Fruit fly (Drosophila melanogaster) whole organism, embryonic: ENCODE measurements around the gene ATPsynC.
A peak's percentile ranks its signal among the peaks of the same experiment; 100 is the strongest.

Experiments used
- Atf6 ChIP-seq: fragments of 200-800 bp; sonication (Bioruptor generic); IDR thresholded peaks from 2 replicates; pipeline ENCODE4 v1.3.6; 2022; ENCODE audit warnings: missing biosample characterization, missing genetic modification characterization
- Blimp-1 ChIP-seq: fragments of 200-800 bp; sonication (Bioruptor generic); optimal IDR thresholded peaks from 3 replicates; lab custom pipeline; 2018; ENCODE audit warnings: missing biosample characterization, missing genetic modification characterization, mild to moderate bottlenecking, moderate library complexity, missing genetic modification reagents
- CG11247 ChIP-seq: fragments of 200-800 bp; sonication (Bioruptor generic); IDR thresholded peaks from 2 replicates; pipeline ENCODE4 v1.3.6; 2022; ENCODE audit warnings: missing biosample characterization, missing genetic modification characterization
- CG11560 ChIP-seq: fragments of 200-800 bp; sonication (Bioruptor generic); IDR thresholded peaks from 3 replicates; pipeline ENCODE4 v1.3.6; 2022; ENCODE audit warnings: missing biosample characterization, missing genetic modification characterization
- CG12299 ChIP-seq: fragments of 200-800 bp; sonication (Bioruptor generic); optimal IDR thresholded peaks from 2 replicates; lab custom pipeline; 2018; ENCODE audit warnings: missing biosample characterization, mild to moderate bottlenecking, missing genetic modification characterization
- CG12391 ChIP-seq: fragments of 200-800 bp; sonication (Bioruptor generic); optimal IDR thresholded peaks from 3 replicates; lab custom pipeline; 2018; ENCODE audit warnings: missing biosample characterization, mild to moderate bottlenecking, missing genetic modification characterization, moderate library complexity
- CG14050 ChIP-seq: fragments of 200-800 bp; sonication (Bioruptor generic); IDR thresholded peaks from 3 replicates; pipeline ENCODE4 v1.3.6; 2022; ENCODE audit warnings: missing biosample characterization, missing genetic modification characterization
- CG16813 ChIP-seq: fragments of 200-800 bp; sonication (Bioruptor generic); IDR thresholded peaks from 3 replicates; pipeline ENCODE4 v1.3.6; 2022; ENCODE audit warnings: missing biosample characterization, missing genetic modification characterization; ENCODE audit not compliant: partially characterized antibody
- CG16815 ChIP-seq: fragments of 200-800 bp; sonication (Bioruptor generic); optimal IDR thresholded peaks from 3 replicates; lab custom pipeline; 2017; ENCODE audit warnings: missing biosample characterization, mild to moderate bottlenecking, missing genetic modification characterization
- CG17912 ChIP-seq: fragments of 200-800 bp; sonication (Bioruptor generic); optimal IDR thresholded peaks from 2 replicates; lab custom pipeline; 2018; ENCODE audit warnings: missing biosample characterization, mild to moderate bottlenecking, missing genetic modification characterization
- CG1792 ChIP-seq: fragments of 200-800 bp; sonication (Bioruptor generic); optimal IDR thresholded peaks from 2 replicates; lab custom pipeline; 2016; ENCODE audit warnings: missing biosample characterization, missing genetic modification characterization
- CG2199 ChIP-seq: fragments of 200-800 bp; sonication (Bioruptor generic); IDR thresholded peaks from 3 replicates; pipeline ENCODE4 v1.3.6; 2022; ENCODE audit warnings: missing biosample characterization, missing genetic modification characterization
- CG2875 ChIP-seq: fragments of 200-800 bp; sonication (Bioruptor generic); optimal IDR thresholded peaks from 2 replicates; lab custom pipeline; 2017; ENCODE audit warnings: missing biosample characterization, mild to moderate bottlenecking, missing genetic modification characterization, missing genetic modification reagents
- CG30403 ChIP-seq: fragments of 200-800 bp; sonication (Bioruptor generic); optimal IDR thresholded peaks from 3 replicates; lab custom pipeline; 2016; ENCODE audit warnings: missing biosample characterization, missing genetic modification characterization
- CG6765 ChIP-seq: fragments of 200-800 bp; sonication (Bioruptor generic); optimal IDR thresholded peaks from 3 replicates; lab custom pipeline; 2017; ENCODE audit warnings: missing biosample characterization, mild to moderate bottlenecking, missing genetic modification characterization
- CG7745 ChIP-seq: fragments of 200-800 bp; sonication (Bioruptor generic); optimal IDR thresholded peaks from 2 replicates; lab custom pipeline; 2018; ENCODE audit warnings: missing biosample characterization, mild to moderate bottlenecking, missing genetic modification characterization, moderate library complexity
- CG7987 ChIP-seq: fragments of 200-800 bp; sonication (Bioruptor generic); optimal IDR thresholded peaks from 2 replicates; lab custom pipeline; 2018; ENCODE audit warnings: missing biosample characterization, mild to moderate bottlenecking, missing genetic modification characterization, moderate library complexity
- CG8944 ChIP-seq: fragments of 200-800 bp; sonication (Bioruptor generic); optimal IDR thresholded peaks from 3 replicates; lab custom pipeline; 2016; ENCODE audit warnings: missing biosample characterization, missing genetic modification characterization
- D19B ChIP-seq: fragments of 200-800 bp; sonication (Bioruptor generic); optimal IDR thresholded peaks from 2 replicates; lab custom pipeline; 2017; ENCODE audit warnings: missing biosample characterization, mild to moderate bottlenecking, missing genetic modification characterization
- Doc3 ChIP-seq: fragments of 200-800 bp; sonication (Bioruptor generic); IDR thresholded peaks from 3 replicates; pipeline ENCODE4 v1.3.6; 2022; ENCODE audit warnings: missing biosample characterization, missing genetic modification characterization; ENCODE audit not compliant: partially characterized antibody
- GATAe ChIP-seq: fragments of 200-800 bp; sonication (Bioruptor generic); conservative IDR thresholded peaks from 2 replicates; pipeline ENCODE4 v1.3.6; 2022; ENCODE audit warnings: missing biosample characterization, missing genetic modification characterization
- Rx ChIP-seq: fragments of 200-800 bp; sonication (Bioruptor generic); IDR thresholded peaks from 2 replicates; pipeline ENCODE4 v1.3.6; 2022; ENCODE audit warnings: missing biosample characterization, missing genetic modification characterization
- Side ChIP-seq: fragments of 200-800 bp; sonication (Bioruptor generic); optimal IDR thresholded peaks from 2 replicates; lab custom pipeline; 2016; ENCODE audit warnings: missing biosample characterization, missing genetic modification characterization
- Sin3A ChIP-seq: fragments of >200 bp; optimal IDR thresholded peaks from 2 replicates; lab custom pipeline; 2018
- al ChIP-seq: fragments of 200-800 bp; sonication (Bioruptor generic); IDR thresholded peaks from 2 replicates; pipeline ENCODE4 v1.3.6; 2022; ENCODE audit warnings: missing biosample characterization, missing genetic modification characterization
- aop ChIP-seq: fragments of 200-800 bp; sonication (Bioruptor generic); IDR thresholded peaks from 2 replicates; pipeline ENCODE4 v1.3.6; 2022; ENCODE audit warnings: missing biosample characterization, missing genetic modification characterization
- ap ChIP-seq: fragments of 200-800 bp; sonication (Bioruptor generic); IDR thresholded peaks from 2 replicates; pipeline ENCODE4 v1.3.6; 2022; ENCODE audit warnings: missing biosample characterization, missing genetic modification characterization
- ara ChIP-seq: fragments of 200-800 bp; sonication (Bioruptor generic); IDR thresholded peaks from 2 replicates; pipeline ENCODE4 v1.3.6; 2022; ENCODE audit warnings: missing biosample characterization, missing genetic modification characterization
- bbx ChIP-seq: fragments of 200-800 bp; sonication (Bioruptor generic); IDR thresholded peaks from 2 replicates; pipeline ENCODE4 v1.3.6; 2022; ENCODE audit warnings: missing biosample characterization, missing genetic modification characterization; ENCODE audit not compliant: partially characterized antibody
- crc ChIP-seq: fragments of 200-800 bp; sonication (Bioruptor generic); optimal IDR thresholded peaks from 2 replicates; lab custom pipeline; 2016; ENCODE audit warnings: missing biosample characterization, missing genetic modification characterization
- dimm ChIP-seq: fragments of 200-800 bp; sonication (Bioruptor generic); IDR thresholded peaks from 2 replicates; pipeline ENCODE4 v1.3.6; 2022; ENCODE audit warnings: missing biosample characterization, missing genetic modification characterization
- disco-r ChIP-seq: fragments of 200-800 bp; sonication (Bioruptor generic); optimal IDR thresholded peaks from 2 replicates; lab custom pipeline; 2016; ENCODE audit warnings: missing biosample characterization, missing genetic modification characterization
- eyg ChIP-seq: fragments of 200-800 bp; sonication (Bioruptor generic); optimal IDR thresholded peaks from 3 replicates; lab custom pipeline; 2016; ENCODE audit warnings: missing biosample characterization, missing genetic modification characterization
- gro ChIP-seq: fragments of 200-800 bp; sonication (Bioruptor generic); optimal IDR thresholded peaks from 2 replicates; lab custom pipeline; 2016; ENCODE audit warnings: missing biosample characterization, missing genetic modification characterization
- gt ChIP-seq: fragments of 200-800 bp; sonication (Bioruptor generic); IDR thresholded peaks from 2 replicates; pipeline ENCODE4 v1.3.6; 2022; ENCODE audit warnings: missing biosample characterization, missing genetic modification characterization
- inv ChIP-seq: fragments of 200-800 bp; sonication (Bioruptor generic); IDR thresholded peaks from 2 replicates; pipeline ENCODE4 v1.3.6; 2022; ENCODE audit warnings: missing biosample characterization, missing genetic modification characterization; ENCODE audit not compliant: partially characterized antibody
- jing ChIP-seq: fragments of 200-800 bp; sonication (Bioruptor generic); optimal IDR thresholded peaks from 2 replicates; lab custom pipeline; 2018; ENCODE audit warnings: missing biosample characterization, mild to moderate bottlenecking, missing genetic modification characterization
- ken ChIP-seq: fragments of 200-800 bp; sonication (Bioruptor generic); IDR thresholded peaks from 3 replicates; pipeline ENCODE4 v1.3.6; 2022; ENCODE audit warnings: missing biosample characterization, missing genetic modification characterization
- lmd ChIP-seq: fragments of 200-800 bp; sonication (Bioruptor generic); IDR thresholded peaks from 2 replicates; pipeline ENCODE4 v1.3.6; 2022; ENCODE audit warnings: missing biosample characterization, missing genetic modification characterization
- nom ChIP-seq: fragments of 200-800 bp; sonication (Bioruptor generic); optimal IDR thresholded peaks from 2 replicates; lab custom pipeline; 2017; ENCODE audit warnings: missing biosample characterization, missing genetic modification characterization, mild to moderate bottlenecking, moderate library complexity, missing genetic modification reagents
- org-1 ChIP-seq: fragments of 200-800 bp; sonication (Bioruptor generic); optimal IDR thresholded peaks from 2 replicates; lab custom pipeline; 2017; ENCODE audit warnings: missing biosample characterization, missing genetic modification characterization
- phol ChIP-seq: fragments of 200-800 bp; sonication (Bioruptor generic); optimal IDR thresholded peaks from 3 replicates; lab custom pipeline; 2018; ENCODE audit warnings: missing biosample characterization, mild to moderate bottlenecking, missing genetic modification characterization, moderate library complexity
- pros ChIP-seq: fragments of 200-800 bp; sonication (Bioruptor generic); optimal IDR thresholded peaks from 3 replicates; lab custom pipeline; 2019; ENCODE audit warnings: missing biosample characterization, mild to moderate bottlenecking, missing genetic modification characterization, moderate library complexity
- row ChIP-seq: fragments of 200-800 bp; sonication (Bioruptor generic); IDR thresholded peaks from 3 replicates; pipeline ENCODE4 v1.3.6; 2022; ENCODE audit warnings: missing biosample characterization, missing genetic modification characterization
- sens ChIP-seq: fragments of 200-800 bp; sonication (Bioruptor generic); peaks from one replicate; lab custom pipeline; 2016; ENCODE audit warnings: missing biosample characterization, missing genetic modification characterization
- sens-2 ChIP-seq: fragments of 200-800 bp; sonication (Bioruptor generic); IDR thresholded peaks from 2 replicates; pipeline ENCODE4 v1.3.6; 2022; ENCODE audit warnings: missing biosample characterization, missing genetic modification characterization
- sim ChIP-seq: fragments of 200-800 bp; sonication (Bioruptor generic); IDR thresholded peaks from 2 replicates; pipeline ENCODE4 v1.3.6; 2022; ENCODE audit warnings: missing biosample characterization, missing genetic modification characterization
- slp2 ChIP-seq: fragments of 200-800 bp; sonication (Bioruptor generic); optimal IDR thresholded peaks from 2 replicates; lab custom pipeline; 2016; ENCODE audit warnings: missing biosample characterization, missing genetic modification characterization
- so ChIP-seq: fragments of 200-800 bp; sonication (Bioruptor generic); IDR thresholded peaks from 3 replicates; pipeline ENCODE4 v1.3.6; 2022; ENCODE audit warnings: missing biosample characterization, missing genetic modification characterization
- sug ChIP-seq: fragments of 200-800 bp; optimal IDR thresholded peaks from 2 replicates; lab custom pipeline; 2019; ENCODE audit warnings: missing biosample characterization, mild to moderate bottlenecking, missing genetic modification characterization, moderate library complexity
- tio ChIP-seq: fragments of 200-800 bp; sonication (Bioruptor generic); optimal IDR thresholded peaks from 2 replicates; lab custom pipeline; 2017; ENCODE audit warnings: missing biosample characterization, missing genetic modification characterization, inconsistent platforms
- unc-4 ChIP-seq: fragments of 200-800 bp; sonication (Bioruptor generic); IDR thresholded peaks from 2 replicates; pipeline ENCODE4 v1.3.6; 2022; ENCODE audit warnings: missing biosample characterization, missing genetic modification characterization; ENCODE audit not compliant: partially characterized antibody
- wor ChIP-seq: fragments of 200-800 bp; sonication (Bioruptor generic); IDR thresholded peaks from 2 replicates; pipeline ENCODE4 v1.3.6; 2022; ENCODE audit warnings: missing biosample characterization, missing genetic modification characterization

Gene ATPsynC

DNA sequence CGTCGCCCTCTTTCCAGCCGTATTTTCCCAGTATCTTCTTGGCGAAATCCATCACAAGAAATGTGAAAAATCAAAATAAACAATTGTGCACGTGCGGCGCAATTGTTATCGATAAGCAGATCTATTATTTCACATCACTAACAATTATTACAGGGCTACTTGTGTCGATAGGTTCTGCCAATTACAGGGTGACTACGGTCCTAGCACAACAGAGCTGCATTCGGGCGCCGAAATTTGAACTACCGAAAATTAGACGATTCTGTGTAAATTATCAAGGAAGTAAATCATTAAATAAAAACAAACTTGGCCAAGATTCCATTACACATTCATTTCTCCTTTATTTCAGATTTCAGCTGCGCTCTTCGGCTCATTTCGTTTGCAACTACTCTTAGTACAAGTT, 3.6 kb downstream of the ATPsynC start, which contains the start of gene CG15561:
Gene CG15561, minus strand, starts transcription at position 113 of the 400 bp plus-strand sequence.
- TF ChIP-seq disco-r: no peak
- TF ChIP-seq Sin3A (lab: Kevin White, UChicago): peak; percentile 31
- TF ChIP-seq CG6765 (GFP tag; lab: Kevin White, UChicago): no peak
- no peak for TF ChIP-seq CG2199 (GFP tag; lab: Robert Waterston, UW)
- TF ChIP-seq sug (tag; lab: Kevin White, UChicago): peak; percentile 62
- TF ChIP-seq al: no peak
- no peak for TF ChIP-seq ken (GFP tag; lab: Robert Waterston, UW)
- TF ChIP-seq ap (GFP tag; lab: Robert Waterston, UW): no peak
- TF ChIP-seq inv (GFP tag; lab: Robert Waterston, UW): no peak
- TF ChIP-seq row (GFP tag; lab: Robert Waterston, UW): no peak
- no peak for TF ChIP-seq CG16813
- no peak for TF ChIP-seq gt (GFP tag; lab: Robert Waterston, UW)
- TF ChIP-seq CG30403 (GFP tag; lab: Kevin White, UChicago): peak; percentile 44
- no peak for TF ChIP-seq pros (GFP tag; lab: Kevin White, UChicago)
- TF ChIP-seq CG7745: no peak
- TF ChIP-seq CG11247 (GFP tag; lab: Robert Waterston, UW): no peak
- TF ChIP-seq Blimp-1: no peak
- no peak for TF ChIP-seq aop (GFP tag; lab: Robert Waterston, UW)
- TF ChIP-seq bbx (GFP tag; lab: Robert Waterston, UW): no peak
- TF ChIP-seq gro (GFP tag; lab: Kevin White, UChicago): peak; percentile 87
- no peak for TF ChIP-seq wor (GFP tag; lab: Robert Waterston, UW)
- TF ChIP-seq D19B (GFP tag; lab: Kevin White, UChicago): peak; percentile 7
- no peak for TF ChIP-seq CG14050 (GFP tag; lab: Robert Waterston, UW)
- peak; percentile 10 for TF ChIP-seq CG2875
- TF ChIP-seq dimm (GFP tag; lab: Robert Waterston, UW): no peak
- peak; percentile 33 for TF ChIP-seq CG12391
- TF ChIP-seq crc (GFP tag; lab: Kevin White, UChicago): no peak
- no peak for TF ChIP-seq CG16815 (GFP tag; lab: Kevin White, UChicago)
- TF ChIP-seq Atf6 (GFP tag; lab: Robert Waterston, UW): no peak
- TF ChIP-seq phol: peak; percentile 25
- peak; percentile 7 for TF ChIP-seq org-1 (GFP tag; lab: Kevin White, UChicago)
- TF ChIP-seq Doc3 (GFP tag; lab: Robert Waterston, UW): no peak
- TF ChIP-seq sim (GFP tag; lab: Robert Waterston, UW): no peak
- no peak for TF ChIP-seq GATAe (GFP tag; lab: Robert Waterston, UW)
- no peak for TF ChIP-seq tio (GFP tag; lab: Kevin White, UChicago)
- TF ChIP-seq ara: no peak
- TF ChIP-seq nom (GFP tag; lab: Kevin White, UChicago): peak; percentile 43
- no peak for TF ChIP-seq Rx
- TF ChIP-seq CG1792: no peak
- TF ChIP-seq eyg: no peak
- TF ChIP-seq Side: peak; percentile 59
- TF ChIP-seq CG7987: peak; percentile 84
- TF ChIP-seq sens-2: no peak
- peak; percentile 0 for TF ChIP-seq CG8944 (GFP tag; lab: Kevin White, UChicago)
- no peak for TF ChIP-seq CG11560 (tag; lab: Robert Waterston, UW)
- TF ChIP-seq jing (GFP tag; lab: Kevin White, UChicago): no peak
- TF ChIP-seq sens: peak; percentile 82
- peak; percentile 73 for TF ChIP-seq CG17912 (GFP tag; lab: Kevin White, UChicago)
- TF ChIP-seq CG12299 (tag; lab: Kevin White, UChicago): no peak
- no peak for TF ChIP-seq so (GFP tag; lab: Robert Waterston, UW)
- TF ChIP-seq slp2 (GFP tag; lab: Kevin White, UChicago): peak; percentile 15
- TF ChIP-seq unc-4 (GFP tag; lab: Robert Waterston, UW): no peak
- no peak for TF ChIP-seq lmd (GFP tag; lab: Robert Waterston, UW)
